Fruit fly (Drosophila melanogaster) whole organism, embryonic: ENCODE results near the gene Lim3.

Source experiments
- Atf6 ChIP-seq: fragments of 200-800 bp; sonication (Bioruptor generic); IDR thresholded peaks from 2 replicates; pipeline ENCODE4 v1.3.6; 2022; ENCODE audit warnings: missing biosample characterization, missing genetic modification characterization
- Awh ChIP-seq: fragments of 200-800 bp; sonication (Bioruptor generic); IDR thresholded peaks from 2 replicates; pipeline ENCODE4, ENCODE4 v1.3.6; 2022; ENCODE audit warnings: missing biosample characterization, missing genetic modification characterization
- CG10147 ChIP-seq: fragments of 200-800 bp; sonication (Bioruptor generic); optimal IDR thresholded peaks from 2 replicates; lab custom pipeline; 2019; ENCODE audit warnings: missing biosample characterization, mild to moderate bottlenecking, missing genetic modification characterization, moderate library complexity
- CG1024 ChIP-seq: fragments of 200-800 bp; sonication (Bioruptor generic); IDR thresholded peaks from 2 replicates; pipeline ENCODE4 v1.3.6; 2022; ENCODE audit warnings: missing biosample characterization, missing genetic modification characterization
- CG12391 ChIP-seq: fragments of 200-800 bp; sonication (Bioruptor generic); optimal IDR thresholded peaks from 3 replicates; lab custom pipeline; 2018; ENCODE audit warnings: missing biosample characterization, mild to moderate bottlenecking, missing genetic modification characterization, moderate library complexity
- CG12744 ChIP-seq: fragments of 200-800 bp; sonication (Bioruptor generic); optimal IDR thresholded peaks from 2 replicates; lab custom pipeline; 2016; ENCODE audit warnings: missing biosample characterization, missing genetic modification characterization
- CG12942 ChIP-seq: fragments of 200-800 bp; sonication (Bioruptor generic); optimal IDR thresholded peaks from 3 replicates; lab custom pipeline; 2016; ENCODE audit warnings: missing biosample characterization, missing genetic modification characterization
- CG15073 ChIP-seq: fragments of 200-800 bp; sonication (Bioruptor generic); optimal IDR thresholded peaks from 2 replicates; lab custom pipeline; 2016; ENCODE audit warnings: missing biosample characterization, missing genetic modification characterization
- CG15601 ChIP-seq: fragments of 200-800 bp; sonication (Bioruptor generic); optimal IDR thresholded peaks from 3 replicates; lab custom pipeline; 2019; ENCODE audit warnings: missing biosample characterization, mild to moderate bottlenecking, missing genetic modification characterization, moderate library complexity
- CG2875 ChIP-seq: fragments of 200-800 bp; sonication (Bioruptor generic); optimal IDR thresholded peaks from 2 replicates; lab custom pipeline; 2017; ENCODE audit warnings: missing biosample characterization, mild to moderate bottlenecking, missing genetic modification characterization, missing genetic modification reagents
- CG30020 ChIP-seq: fragments of 200-800 bp; optimal IDR thresholded peaks from 2 replicates; lab custom pipeline; 2019; ENCODE audit warnings: missing biosample characterization, mild to moderate bottlenecking, missing genetic modification characterization, moderate library complexity
- CG30431 ChIP-seq: fragments of 200-800 bp; sonication (Bioruptor generic); optimal IDR thresholded peaks from 2 replicates; lab custom pipeline; 2017; ENCODE audit warnings: missing biosample characterization, missing genetic modification characterization
- CG32772 ChIP-seq: fragments of 200-800 bp; sonication (Bioruptor generic); IDR thresholded peaks from 2 replicates; pipeline ENCODE4 v1.3.6; 2022; ENCODE audit warnings: missing biosample characterization, missing genetic modification characterization
- CG33213 ChIP-seq: fragments of 200-800 bp; sonication (Bioruptor generic); optimal IDR thresholded peaks from 3 replicates; lab custom pipeline; 2016; ENCODE audit warnings: missing biosample characterization, missing genetic modification characterization
- CG3847 ChIP-seq: fragments of 200-800 bp; sonication (Bioruptor generic); IDR thresholded peaks from 2 replicates; pipeline ENCODE4 v1.3.6; 2022; ENCODE audit warnings: missing biosample characterization, missing genetic modification characterization
- CG4282 ChIP-seq: fragments of 200-800 bp; sonication (Bioruptor generic); optimal IDR thresholded peaks from 2 replicates; lab custom pipeline; 2016; ENCODE audit warnings: missing biosample characterization, missing genetic modification characterization
- CG4424 ChIP-seq: fragments of 200-800 bp; sonication (Bioruptor generic); optimal IDR thresholded peaks from 3 replicates; lab custom pipeline; 2016; ENCODE audit warnings: missing biosample characterization, missing genetic modification characterization
- CG4707 ChIP-seq: fragments of 200-800 bp; sonication (Bioruptor generic); optimal IDR thresholded peaks from 2 replicates; lab custom pipeline; 2018; ENCODE audit warnings: missing biosample characterization, mild to moderate bottlenecking, missing genetic modification characterization, moderate library complexity
- CG7987 ChIP-seq: fragments of 200-800 bp; sonication (Bioruptor generic); optimal IDR thresholded peaks from 2 replicates; lab custom pipeline; 2018; ENCODE audit warnings: missing biosample characterization, mild to moderate bottlenecking, missing genetic modification characterization, moderate library complexity
- CG8924 ChIP-seq: fragments of 200-800 bp; optimal IDR thresholded peaks from 3 replicates; lab custom pipeline; 2019; ENCODE audit warnings: missing biosample characterization, mild to moderate bottlenecking, missing genetic modification characterization, moderate library complexity
- CG8944 ChIP-seq: fragments of 200-800 bp; sonication (Bioruptor generic); optimal IDR thresholded peaks from 3 replicates; lab custom pipeline; 2016; ENCODE audit warnings: missing biosample characterization, missing genetic modification characterization
- CG9215 ChIP-seq: fragments of 200-800 bp; sonication (Bioruptor generic); IDR thresholded peaks from 2 replicates; pipeline ENCODE4 v1.3.6; 2022; ENCODE audit warnings: missing biosample characterization, missing genetic modification characterization
- CG9727 ChIP-seq: fragments of 200-800 bp; sonication (Bioruptor generic); optimal IDR thresholded peaks from 3 replicates; lab custom pipeline; 2017; ENCODE audit warnings: missing biosample characterization, mild to moderate bottlenecking, missing genetic modification characterization
- CG9932 ChIP-seq: fragments of 200-800 bp; sonication (Bioruptor generic); IDR thresholded peaks from 2 replicates; pipeline ENCODE4 v1.3.6; 2022; ENCODE audit warnings: missing biosample characterization, missing genetic modification characterization
- CoRest ChIP-seq: fragments of 200-800 bp; sonication (Bioruptor generic); optimal IDR thresholded peaks from 3 replicates; lab custom pipeline; 2018; ENCODE audit warnings: missing biosample characterization, mild to moderate bottlenecking, missing genetic modification characterization, moderate library complexity
- Dek ChIP-seq: fragments of 200-800 bp; sonication (Bioruptor generic); optimal IDR thresholded peaks from 3 replicates; lab custom pipeline; 2019; ENCODE audit warnings: missing biosample characterization, mild to moderate bottlenecking, missing genetic modification characterization, moderate library complexity
- H15 ChIP-seq: fragments of 200-800 bp; sonication (Bioruptor generic); IDR thresholded peaks from 3 replicates; pipeline ENCODE4 v1.3.6; 2022; ENCODE audit warnings: missing biosample characterization, missing genetic modification characterization
- Hmr ChIP-seq: fragments of 200-800 bp; sonication (Bioruptor generic); optimal IDR thresholded peaks from 3 replicates; lab custom pipeline; 2017; ENCODE audit warnings: mild to moderate bottlenecking, missing biosample characterization, missing genetic modification reagents, missing genetic modification characterization
- Hr39 ChIP-seq: fragments of >200 bp; optimal IDR thresholded peaks from 2 replicates; lab custom pipeline; 2017
- Jarid2 ChIP-seq: fragments of 200-800 bp; sonication (Bioruptor generic); optimal IDR thresholded peaks from 3 replicates; lab custom pipeline; 2017; ENCODE audit warnings: mild to moderate bottlenecking, missing biosample characterization, missing genetic modification reagents, missing genetic modification characterization
- PHDP ChIP-seq: fragments of 200-800 bp; sonication (Bioruptor generic); optimal IDR thresholded peaks from 3 replicates; lab custom pipeline; 2018; ENCODE audit warnings: missing biosample characterization, mild to moderate bottlenecking, missing genetic modification characterization, moderate library complexity
- Sry-δ ChIP-seq: fragments of 200-800 bp; sonication (Bioruptor generic); optimal IDR thresholded peaks from 2 replicates; lab custom pipeline; 2016; ENCODE audit warnings: missing biosample characterization, missing genetic modification characterization
- TFAM ChIP-seq: fragments of 200-800 bp; sonication (Bioruptor generic); optimal IDR thresholded peaks from 2 replicates; lab custom pipeline; 2017; ENCODE audit warnings: missing biosample characterization, missing genetic modification characterization, inconsistent platforms
- YL-1 ChIP-seq: fragments of 200-800 bp; sonication (Bioruptor generic); optimal IDR thresholded peaks from 3 replicates; lab custom pipeline; 2017; ENCODE audit warnings: missing biosample characterization, mild to moderate bottlenecking, missing genetic modification characterization
- ap ChIP-seq: fragments of 200-800 bp; sonication (Bioruptor generic); IDR thresholded peaks from 2 replicates; pipeline ENCODE4 v1.3.6; 2022; ENCODE audit warnings: missing biosample characterization, missing genetic modification characterization
- cad ChIP-seq: fragments of >200 bp; optimal IDR thresholded peaks from 2 replicates; lab custom pipeline; 2017; ENCODE audit warnings: missing biosample characterization, missing genetic modification characterization
- chinmo ChIP-seq: fragments of 200-800 bp; sonication (Bioruptor generic); IDR thresholded peaks from 4 replicates; pipeline ENCODE4 v1.3.6; 2022; ENCODE audit warnings: missing biosample characterization, missing genetic modification characterization; ENCODE audit not compliant: partially characterized antibody
- disco-r ChIP-seq: fragments of 200-800 bp; sonication (Bioruptor generic); optimal IDR thresholded peaks from 2 replicates; lab custom pipeline; 2016; ENCODE audit warnings: missing biosample characterization, missing genetic modification characterization
- esg ChIP-seq: fragments of 200-800 bp; sonication (Bioruptor generic); conservative IDR thresholded peaks from 2 replicates; pipeline ENCODE4 v1.3.6; 2022; ENCODE audit warnings: missing biosample characterization, missing genetic modification characterization
- gce ChIP-seq: fragments of 200-800 bp; sonication (Bioruptor generic); IDR thresholded peaks from 3 replicates; pipeline ENCODE4 v1.3.6; 2022; ENCODE audit warnings: missing biosample characterization, missing genetic modification characterization
- gcm2 ChIP-seq: fragments of 200-800 bp; sonication (Bioruptor generic); optimal IDR thresholded peaks from 2 replicates; lab custom pipeline; 2016; ENCODE audit warnings: missing biosample characterization, missing genetic modification characterization
- ham ChIP-seq: fragments of 200-800 bp; sonication (Bioruptor generic); IDR thresholded peaks from 2 replicates; pipeline ENCODE4 v1.3.6; 2022; ENCODE audit warnings: missing biosample characterization, missing genetic modification characterization
- hkb ChIP-seq, 2 experiments: fragments of 200-800 bp in 1 of 2; fragments of >200 bp in 1 of 2; sonication (Bioruptor generic) in 1 of 2; IDR thresholded peaks in 1 of 2; optimal IDR thresholded peaks in 1 of 2; 2 replicates each; pipeline versions ENCODE4 v1.3.6 to Lab custom; 2017 to 2022; ENCODE audit warnings: missing biosample characterization in 1 of 2, missing genetic modification characterization in 1 of 2
- jing ChIP-seq: fragments of 200-800 bp; sonication (Bioruptor generic); optimal IDR thresholded peaks from 2 replicates; lab custom pipeline; 2018; ENCODE audit warnings: missing biosample characterization, mild to moderate bottlenecking, missing genetic modification characterization
- kah ChIP-seq: fragments of 200-800 bp; sonication (Bioruptor generic); optimal IDR thresholded peaks from 2 replicates; lab custom pipeline; 2018; ENCODE audit warnings: missing biosample characterization, mild to moderate bottlenecking, missing genetic modification characterization
- lov ChIP-seq, 2 experiments: fragments of 200-800 bp in 1 of 2; fragments of >200 bp in 1 of 2; sonication (Bioruptor generic) in 1 of 2; IDR thresholded peaks in 1 of 2; optimal IDR thresholded peaks in 1 of 2; 2 replicates in 1 of 2; 3 replicates in 1 of 2; pipeline versions ENCODE4 v1.3.6 to Lab custom; 2017 to 2022; ENCODE audit warnings: missing biosample characterization in 1 of 2, missing genetic modification characterization in 1 of 2
- maf-S ChIP-seq: fragments of 200-800 bp; sonication (Bioruptor generic); optimal IDR thresholded peaks from 2 replicates; lab custom pipeline; 2016; ENCODE audit warnings: missing biosample characterization, missing genetic modification characterization
- pho ChIP-seq: fragments of 200-800 bp; sonication (Bioruptor generic); optimal IDR thresholded peaks from 2 replicates; lab custom pipeline; 2016; ENCODE audit warnings: missing biosample characterization, missing genetic modification characterization
- pzg ChIP-seq: fragments of 200-800 bp; sonication (Bioruptor generic); optimal IDR thresholded peaks from 3 replicates; lab custom pipeline; 2018; ENCODE audit warnings: missing biosample characterization, mild to moderate bottlenecking, missing genetic modification characterization, moderate library complexity
- sens ChIP-seq: fragments of 200-800 bp; sonication (Bioruptor generic); peaks from one replicate; lab custom pipeline; 2016; ENCODE audit warnings: missing biosample characterization, missing genetic modification characterization
- tap ChIP-seq: fragments of 200-800 bp; optimal IDR thresholded peaks from 3 replicates; lab custom pipeline; 2019; ENCODE audit warnings: missing biosample characterization, mild to moderate bottlenecking, missing genetic modification characterization, moderate library complexity
- trh ChIP-seq: fragments of 200-800 bp; sonication (Bioruptor generic); optimal IDR thresholded peaks from 2 replicates; lab custom pipeline; 2016; ENCODE audit warnings: missing biosample characterization, missing genetic modification characterization

The Lim3 gene

dm6 chr2L:19064706-19065105, 43.5 kb downstream of the Lim3 start, which contains the start of gene CG17343 (continued):
- TF ChIP-seq CG15601 (tag; lab: Kevin White, UChicago) = no peak
- TF ChIP-seq maf-S = no peak
- no peak for TF ChIP-seq CG30431 (GFP tag; lab: Kevin White, UChicago)
- TF ChIP-seq Sry-δ (GFP tag; lab: Kevin White, UChicago) = peak; percentile 63
- TF ChIP-seq esg (GFP tag; lab: Robert Waterston, UW) = no peak
- no peak for TF ChIP-seq lov (optimal IDR thresholded peaks at IDR 0.05; lab: Kevin White, UChicago)
- TF ChIP-seq lov (GFP tag; IDR thresholded peaks at IDR 0.05; lab: Robert Waterston, UW) = no peak
- TF ChIP-seq CG8944 (GFP tag; lab: Kevin White, UChicago) = no peak
- peak; percentile 74 for TF ChIP-seq YL-1 (GFP tag; lab: Kevin White, UChicago)
- TF ChIP-seq hkb (optimal IDR thresholded peaks at IDR 0.05; lab: Kevin White, UChicago) = no peak
- TF ChIP-seq hkb (GFP tag; IDR thresholded peaks at IDR 0.05; lab: Robert Waterston, UW) = no peak
- no peak for TF ChIP-seq CG7987
- TF ChIP-seq Dek (tag; lab: Kevin White, UChicago) = no peak
- no peak for TF ChIP-seq H15 (GFP tag; lab: Robert Waterston, UW)
- TF ChIP-seq CG9727 (GFP tag; lab: Kevin White, UChicago) = no peak
- TF ChIP-seq gcm2 (GFP tag; lab: Kevin White, UChicago) = no peak
- TF ChIP-seq CG4424 (GFP tag; lab: Kevin White, UChicago) = no peak
- TF ChIP-seq pho (GFP tag; lab: Kevin White, UChicago) = no peak
- TF ChIP-seq Hmr (GFP tag; lab: Kevin White, UChicago) = no peak
- no peak for TF ChIP-seq ap (GFP tag; lab: Robert Waterston, UW)
- no peak for TF ChIP-seq CG15073 (GFP tag; lab: Kevin White, UChicago)
- peak; percentile 44 for TF ChIP-seq pzg (GFP tag; lab: Kevin White, UChicago)
- TF ChIP-seq CG2875 (GFP tag; lab: Kevin White, UChicago) = no peak
- no peak for TF ChIP-seq ham (GFP tag; lab: Robert Waterston, UW)
- TF ChIP-seq CG12391 (tag; lab: Kevin White, UChicago) = no peak
- peak; percentile 6 for TF ChIP-seq sens
- TF ChIP-seq CG33213 = no peak
- TF ChIP-seq jing (GFP tag; lab: Kevin White, UChicago) = no peak
- TF ChIP-seq trh = no peak
- TF ChIP-seq gce (GFP tag; lab: Robert Waterston, UW) = no peak
- peak; percentile 5 for TF ChIP-seq CG30020
- no peak for TF ChIP-seq CG1024 (GFP tag; lab: Robert Waterston, UW)
- TF ChIP-seq tap = no peak
- TF ChIP-seq CG8924 (tag; lab: Kevin White, UChicago) = no peak
- no peak for TF ChIP-seq disco-r (GFP tag; lab: Kevin White, UChicago)
- peak; percentile 3 for TF ChIP-seq CoRest (tag; lab: Kevin White, UChicago)
- TF ChIP-seq CG4282 = no peak
- TF ChIP-seq Atf6 (GFP tag; lab: Robert Waterston, UW) = no peak
- TF ChIP-seq Jarid2 = no peak
- no peak for TF ChIP-seq CG9932 (GFP tag; lab: Robert Waterston, UW)
- TF ChIP-seq TFAM (GFP tag; lab: Kevin White, UChicago) = no peak
- TF ChIP-seq cad (GFP tag; lab: Kevin White, UChicago) = no peak
- no peak for TF ChIP-seq CG9215 (GFP tag; lab: Robert Waterston, UW)
- TF ChIP-seq PHDP (tag; lab: Kevin White, UChicago) = no peak
- TF ChIP-seq Awh (GFP tag; lab: Robert Waterston, UW) = no peak
- TF ChIP-seq Hr39 = no peak
- no peak for TF ChIP-seq CG3847 (GFP tag; lab: Robert Waterston, UW)
- no peak for TF ChIP-seq kah (GFP tag; lab: Kevin White, UChicago)
- no peak for TF ChIP-seq CG12744 (GFP tag; lab: Kevin White, UChicago)
- TF ChIP-seq chinmo (GFP tag; lab: Robert Waterston, UW) = peak; percentile 93; the same call in 3 of the 4 replicates
- TF ChIP-seq CG32772 (GFP tag; lab: Robert Waterston, UW) = no peak
- no peak for TF ChIP-seq CG12942 (GFP tag; lab: Kevin White, UChicago)
- TF ChIP-seq CG10147 (GFP tag; lab: Kevin White, UChicago) = no peak
- TF ChIP-seq CG4707 (GFP tag; lab: Kevin White, UChicago) = no peak
